Fruit fly (Drosophila melanogaster) whole organism, prepupa: Measurements from ENCODE around the gene ZC3H3.

Experiments used
- CG8319 ChIP-seq: fragments of 200-800 bp; sonication (Bioruptor generic); optimal IDR thresholded peaks from 3 replicates; lab custom pipeline; 2016; ENCODE audit warnings: missing biosample characterization, missing genetic modification characterization
- Eip93F ChIP-seq: fragments of 200-800 bp; sonication (Bioruptor generic); optimal IDR thresholded peaks from 2 replicates; lab custom pipeline; 2016; ENCODE audit warnings: missing biosample characterization, mild to moderate bottlenecking, missing genetic modification characterization
- Smox ChIP-seq: fragments of 200-800 bp; sonication (Bioruptor generic); optimal IDR thresholded peaks from 3 replicates; lab custom pipeline; 2016; ENCODE audit warnings: missing biosample characterization, missing genetic modification characterization
- Sox102F ChIP-seq: fragments of 200-800 bp; sonication (Bioruptor generic); optimal IDR thresholded peaks from 2 replicates; lab custom pipeline; 2016; ENCODE audit warnings: missing biosample characterization, mild to moderate bottlenecking, missing genetic modification characterization
- Sox15 ChIP-seq: fragments of 200-800 bp; sonication (Bioruptor generic); optimal IDR thresholded peaks from 3 replicates; lab custom pipeline; 2016; ENCODE audit warnings: missing biosample characterization, missing genetic modification characterization
- pdm3 ChIP-seq: fragments of 200-800 bp; sonication (Bioruptor generic); optimal IDR thresholded peaks from 3 replicates; lab custom pipeline; 2016; ENCODE audit warnings: missing biosample characterization, missing genetic modification characterization

DNA sequence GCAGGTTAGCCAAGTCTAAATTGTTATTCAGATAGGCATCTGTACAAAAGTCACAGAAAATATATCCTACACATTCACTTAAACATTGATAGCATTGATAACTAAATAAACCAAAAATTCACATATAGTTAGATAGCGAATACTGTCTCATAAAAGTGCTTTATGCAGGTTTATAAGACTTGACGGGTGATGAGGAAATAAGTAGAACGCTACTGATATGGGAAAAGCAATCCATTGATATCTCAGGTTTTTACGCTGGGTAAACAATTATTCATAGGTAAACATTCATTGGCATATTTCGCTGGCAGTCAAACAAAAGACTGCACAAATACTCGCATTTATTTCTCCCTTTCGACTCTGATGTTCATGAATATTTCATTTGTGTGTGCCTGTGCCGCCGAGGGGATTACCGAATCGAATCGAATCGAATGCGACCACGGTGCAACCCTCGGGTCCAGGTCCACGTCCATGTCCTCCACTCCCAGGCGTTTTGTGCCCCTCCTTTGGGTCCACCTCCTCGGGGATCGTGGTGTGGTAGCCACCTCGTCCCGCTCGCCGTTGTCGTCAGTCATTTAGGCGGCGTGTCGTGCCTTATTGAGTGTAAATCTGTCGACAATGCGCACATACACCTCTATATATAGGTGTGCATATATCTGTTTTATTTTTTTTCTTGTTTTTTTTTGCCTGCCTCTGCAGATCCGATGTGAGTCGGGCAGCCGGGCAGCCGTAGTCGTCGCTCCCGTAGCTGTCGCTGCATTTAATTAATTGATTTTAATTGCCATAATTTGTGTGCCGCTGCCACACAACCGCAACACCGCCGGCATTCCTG lies 49.3 kb downstream of the ZC3H3 start:
- TF ChIP-seq Sox15 (GFP tag; lab: Kevin White, UChicago) (peak; percentile 21), Eip93F (no peak), CG8319 (GFP tag; lab: Kevin White, UChicago) (peak; percentile 16), pdm3 (GFP tag; lab: Kevin White, UChicago) (peak; percentile 56), Sox102F (GFP tag; lab: Kevin White, UChicago) (no peak), Smox (GFP tag; lab: Kevin White, UChicago) (peak; percentile 21)
